Fruit fly (Drosophila melanogaster) whole organism, embryonic: ENCODE data around the gene hiro.

Source experiments
- Awh ChIP-seq: fragments of 200-800 bp; sonication (Bioruptor generic); IDR thresholded peaks from 2 replicates; pipeline ENCODE4, ENCODE4 v1.3.6; 2022; ENCODE audit warnings: missing biosample characterization, missing genetic modification characterization
- CG1024 ChIP-seq: fragments of 200-800 bp; sonication (Bioruptor generic); IDR thresholded peaks from 2 replicates; pipeline ENCODE4 v1.3.6; 2022; ENCODE audit warnings: missing biosample characterization, missing genetic modification characterization
- CG10366 ChIP-seq: fragments of 200-800 bp; sonication (Bioruptor generic); IDR thresholded peaks from 2 replicates; pipeline ENCODE4 v1.3.6; 2022; ENCODE audit warnings: missing biosample characterization, missing genetic modification characterization
- CG10543 ChIP-seq: fragments of 200-800 bp; sonication (Bioruptor generic); optimal IDR thresholded peaks from 3 replicates; lab custom pipeline; 2017; ENCODE audit warnings: missing biosample characterization, mild to moderate bottlenecking, missing genetic modification characterization, moderate library complexity
- CG11560 ChIP-seq: fragments of 200-800 bp; sonication (Bioruptor generic); IDR thresholded peaks from 3 replicates; pipeline ENCODE4 v1.3.6; 2022; ENCODE audit warnings: missing biosample characterization, missing genetic modification characterization
- CG12659 ChIP-seq: fragments of 200-800 bp; sonication (Bioruptor generic); optimal IDR thresholded peaks from 3 replicates; lab custom pipeline; 2017; ENCODE audit warnings: mild to moderate bottlenecking, missing biosample characterization, missing genetic modification reagents, missing genetic modification characterization
- CG12769 ChIP-seq: fragments of 200-800 bp; sonication (Bioruptor generic); optimal IDR thresholded peaks from 2 replicates; lab custom pipeline; 2019; ENCODE audit warnings: missing biosample characterization, mild to moderate bottlenecking, missing genetic modification characterization, moderate library complexity
- CG13287 ChIP-seq: fragments of 200-800 bp; sonication (Bioruptor generic); IDR thresholded peaks from 2 replicates; pipeline ENCODE4 v1.3.6; 2022; ENCODE audit warnings: missing biosample characterization, missing genetic modification characterization; ENCODE audit not compliant: partially characterized antibody
- CG1792 ChIP-seq: fragments of 200-800 bp; sonication (Bioruptor generic); optimal IDR thresholded peaks from 2 replicates; lab custom pipeline; 2016; ENCODE audit warnings: missing biosample characterization, missing genetic modification characterization
- CG18011 ChIP-seq: fragments of 200-800 bp; sonication (Bioruptor generic); optimal IDR thresholded peaks from 2 replicates; lab custom pipeline; 2017; ENCODE audit warnings: missing biosample characterization, missing genetic modification characterization, mild to moderate bottlenecking, moderate library complexity, missing genotype
- CG1832 ChIP-seq: fragments of 200-800 bp; sonication (Bioruptor generic); optimal IDR thresholded peaks from 2 replicates; lab custom pipeline; 2017; ENCODE audit warnings: missing biosample characterization, mild to moderate bottlenecking, missing genetic modification characterization, inconsistent platforms
- CG18764 ChIP-seq: fragments of 200-800 bp; sonication (Bioruptor generic); optimal IDR thresholded peaks from 3 replicates; lab custom pipeline; 2016; ENCODE audit warnings: missing biosample characterization, missing genetic modification characterization
- CG2116 ChIP-seq: fragments of 200-800 bp; sonication (Bioruptor generic); optimal IDR thresholded peaks from 3 replicates; lab custom pipeline; 2018; ENCODE audit warnings: missing biosample characterization, mild to moderate bottlenecking, missing genetic modification characterization
- CG30403 ChIP-seq: fragments of 200-800 bp; sonication (Bioruptor generic); optimal IDR thresholded peaks from 3 replicates; lab custom pipeline; 2016; ENCODE audit warnings: missing biosample characterization, missing genetic modification characterization
- CG31441 ChIP-seq: fragments of 200-800 bp; sonication (Bioruptor generic); IDR thresholded peaks from 2 replicates; pipeline ENCODE4 v1.3.6; 2022; ENCODE audit warnings: missing biosample characterization, missing genetic modification characterization
- CG32767 ChIP-seq: fragments of 200-800 bp; sonication (Bioruptor generic); IDR thresholded peaks from 2 replicates; pipeline ENCODE4 v1.3.6; 2022; ENCODE audit warnings: missing biosample characterization, missing genetic modification characterization
- CG4282 ChIP-seq: fragments of 200-800 bp; sonication (Bioruptor generic); optimal IDR thresholded peaks from 2 replicates; lab custom pipeline; 2016; ENCODE audit warnings: missing biosample characterization, missing genetic modification characterization
- CG4404 ChIP-seq: fragments of 200-800 bp; sonication (Bioruptor generic); IDR thresholded peaks from 2 replicates; pipeline ENCODE4 v1.3.6; 2022; ENCODE audit warnings: missing biosample characterization, missing genetic modification characterization
- CG6272 ChIP-seq: fragments of 200-800 bp; sonication (Bioruptor generic); IDR thresholded peaks from 2 replicates; pipeline ENCODE4 v1.3.6; 2022; ENCODE audit warnings: missing biosample characterization, missing genetic modification characterization
- CG6765 ChIP-seq: fragments of 200-800 bp; sonication (Bioruptor generic); optimal IDR thresholded peaks from 3 replicates; lab custom pipeline; 2017; ENCODE audit warnings: missing biosample characterization, mild to moderate bottlenecking, missing genetic modification characterization
- CG9817 ChIP-seq: fragments of 200-800 bp; sonication (Bioruptor generic); optimal IDR thresholded peaks from 2 replicates; lab custom pipeline; 2018; ENCODE audit warnings: missing biosample characterization, mild to moderate bottlenecking, missing genetic modification characterization, moderate library complexity
- D19A ChIP-seq: fragments of 200-800 bp; optimal IDR thresholded peaks from 3 replicates; lab custom pipeline; 2019; ENCODE audit warnings: missing biosample characterization, mild to moderate bottlenecking, missing genetic modification characterization, moderate library complexity
- Dbx ChIP-seq: fragments of 200-800 bp; sonication (Bioruptor generic); IDR thresholded peaks from 3 replicates; pipeline ENCODE4 v1.3.6; 2022; ENCODE audit warnings: missing biosample characterization, missing genetic modification characterization
- Fer2 ChIP-seq: fragments of 200-800 bp; sonication (Bioruptor generic); optimal IDR thresholded peaks from 2 replicates; lab custom pipeline; 2018; ENCODE audit warnings: missing biosample characterization, mild to moderate bottlenecking, missing genetic modification characterization, moderate library complexity
- Hey ChIP-seq: fragments of 200-800 bp; sonication (Bioruptor generic); optimal IDR thresholded peaks from 3 replicates; lab custom pipeline; 2018; ENCODE audit warnings: missing biosample characterization, mild to moderate bottlenecking, missing genetic modification characterization
- Mes4 ChIP-seq: fragments of 200-800 bp; sonication (Bioruptor generic); optimal IDR thresholded peaks from 2 replicates; lab custom pipeline; 2016; ENCODE audit warnings: missing biosample characterization, missing genetic modification characterization
- NFAT ChIP-seq: fragments of 200-800 bp; sonication (Bioruptor generic); IDR thresholded peaks from 2 replicates; pipeline ENCODE4 v1.3.6; 2022; ENCODE audit warnings: missing biosample characterization, missing genetic modification characterization
- Oaz ChIP-seq: fragments of 200-800 bp; sonication (Bioruptor generic); IDR thresholded peaks from 2 replicates; pipeline ENCODE4 v1.3.6; 2022; ENCODE audit warnings: missing biosample characterization, missing genetic modification characterization
- Sin3A ChIP-seq: fragments of >200 bp; optimal IDR thresholded peaks from 2 replicates; lab custom pipeline; 2018
- Trl ChIP-seq, 3 experiments: fragments of >200 bp in 2 of 3; fragments of 200-800 bp in 1 of 3; sonication (Bioruptor generic) in 1 of 3; optimal IDR thresholded peaks; 2 replicates in 1 of 3; 3 replicates in 2 of 3; lab custom pipeline; 2016 to 2017; ENCODE audit warnings: missing biosample characterization in 1 of 3, missing genetic modification characterization in 1 of 3
- Xbp1 ChIP-seq: fragments of 200-800 bp; sonication (Bioruptor generic); optimal IDR thresholded peaks from 3 replicates; lab custom pipeline; 2016; ENCODE audit warnings: missing biosample characterization, mild to moderate bottlenecking, missing genetic modification characterization
- ase ChIP-seq: fragments of 200-800 bp; sonication (Bioruptor generic); IDR thresholded peaks from 3 replicates; pipeline ENCODE4 v1.3.6; 2022; ENCODE audit warnings: missing biosample characterization, missing genetic modification characterization
- az2 ChIP-seq: fragments of 200-800 bp; sonication (Bioruptor generic); optimal IDR thresholded peaks from 3 replicates; lab custom pipeline; 2016; ENCODE audit warnings: missing biosample characterization, missing genetic modification characterization
- danr ChIP-seq: fragments of 200-800 bp; sonication (Bioruptor generic); IDR thresholded peaks from 2 replicates; pipeline ENCODE4 v1.3.6; 2022; ENCODE audit warnings: missing biosample characterization, missing genetic modification characterization
- dati ChIP-seq: fragments of 200-800 bp; sonication (Bioruptor generic); IDR thresholded peaks from 2 replicates; pipeline ENCODE4 v1.3.6; 2022; ENCODE audit warnings: missing biosample characterization, missing genetic modification characterization
- disco-r ChIP-seq: fragments of 200-800 bp; sonication (Bioruptor generic); optimal IDR thresholded peaks from 2 replicates; lab custom pipeline; 2016; ENCODE audit warnings: missing biosample characterization, missing genetic modification characterization
- dm ChIP-seq: fragments of 200-800 bp; sonication (Bioruptor generic); optimal IDR thresholded peaks from 3 replicates; lab custom pipeline; 2016; ENCODE audit warnings: missing biosample characterization, missing genetic modification characterization
- dysf ChIP-seq: fragments of 200-800 bp; sonication (Bioruptor generic); IDR thresholded peaks from 3 replicates; pipeline ENCODE4 v1.3.6; 2022; ENCODE audit warnings: missing biosample characterization, missing genetic modification characterization
- fru ChIP-seq: fragments of >200 bp; optimal IDR thresholded peaks from 2 replicates; lab custom pipeline; 2017
- gcm ChIP-seq: fragments of 200-800 bp; sonication (Bioruptor generic); optimal IDR thresholded peaks from 2 replicates; lab custom pipeline; 2019; ENCODE audit warnings: missing biosample characterization, mild to moderate bottlenecking, missing genetic modification characterization, moderate library complexity
- gro ChIP-seq: fragments of 200-800 bp; sonication (Bioruptor generic); optimal IDR thresholded peaks from 2 replicates; lab custom pipeline; 2016; ENCODE audit warnings: missing biosample characterization, missing genetic modification characterization
- h ChIP-seq: fragments of >200 bp; optimal IDR thresholded peaks from 2 replicates; lab custom pipeline; 2017
- hbn ChIP-seq: fragments of 200-800 bp; sonication (Bioruptor generic); IDR thresholded peaks from 2 replicates; pipeline ENCODE4 v1.3.6; 2022; ENCODE audit warnings: missing biosample characterization, missing genetic modification characterization; ENCODE audit not compliant: partially characterized antibody
- lmd ChIP-seq: fragments of 200-800 bp; sonication (Bioruptor generic); IDR thresholded peaks from 2 replicates; pipeline ENCODE4 v1.3.6; 2022; ENCODE audit warnings: missing biosample characterization, missing genetic modification characterization
- lola ChIP-seq, 3 experiments: fragments of >200 bp in 2 of 3; fragments of 200-800 bp in 1 of 3; sonication (Bioruptor generic) in 1 of 3; optimal IDR thresholded peaks; 2 replicates each; lab custom pipeline; 2017 to 2019; ENCODE audit warnings: missing biosample characterization in 3 of 3, missing genetic modification characterization in 3 of 3, mild to moderate bottlenecking in 1 of 3, moderate library complexity in 1 of 3
- maf-S ChIP-seq: fragments of 200-800 bp; sonication (Bioruptor generic); optimal IDR thresholded peaks from 2 replicates; lab custom pipeline; 2016; ENCODE audit warnings: missing biosample characterization, missing genetic modification characterization
- nau ChIP-seq: fragments of 200-800 bp; sonication (Bioruptor generic); optimal IDR thresholded peaks from 3 replicates; lab custom pipeline; 2017; ENCODE audit warnings: missing biosample characterization, mild to moderate bottlenecking, missing genetic modification characterization, missing genetic modification reagents
- otp ChIP-seq: fragments of 200-800 bp; sonication (Bioruptor generic); IDR thresholded peaks from 3 replicates; pipeline ENCODE4, ENCODE4 v1.3.6; 2022; ENCODE audit warnings: missing biosample characterization, missing genetic modification characterization
- trh ChIP-seq: fragments of 200-800 bp; sonication (Bioruptor generic); optimal IDR thresholded peaks from 2 replicates; lab custom pipeline; 2016; ENCODE audit warnings: missing biosample characterization, missing genetic modification characterization
- zf30C ChIP-seq: fragments of 200-800 bp; sonication (Bioruptor generic); optimal IDR thresholded peaks from 3 replicates; lab custom pipeline; 2018; ENCODE audit warnings: missing biosample characterization, mild to moderate bottlenecking, missing genetic modification characterization

hiro gene

dm6 chr3L:711839-712553 is 24.2 kb upstream of the hiro start, which contains the start of gene CG13896 (continued):
- TF ChIP-seq CG9817 (peak; percentile 93), CG30403 (GFP tag; lab: Kevin White, UChicago) (peak; percentile 95), zf30C (peak; percentile 96), h (lab: Kevin White, UChicago) (no peak), disco-r (GFP tag; lab: Kevin White, UChicago) (peak; percentile 50), az2 (peak; percentile 94), CG2116 (GFP tag; lab: Kevin White, UChicago) (peak; percentile 82), trh (GFP tag; lab: Kevin White, UChicago) (peak; percentile 85), Trl (optimal IDR thresholded peaks at IDR 0.05; lab: Kevin White, UChicago) (no peak), Trl (GFP tag; optimal IDR thresholded peaks at IDR 0.05; lab: Kevin White, UChicago) (peak; percentile 95), CG11560 (peak; percentile 78; the same call in 2 of the 3 replicates), maf-S (GFP tag; lab: Kevin White, UChicago) (peak; percentile 91), dati (GFP tag; lab: Robert Waterston, UW) (peak; percentile 68), CG13287 (peak; percentile 73), CG12769 (tag; lab: Kevin White, UChicago) (peak; percentile 88), Oaz (peak; percentile 77), ase (peak; percentile 90), Dbx (GFP tag; lab: Robert Waterston, UW) (peak; percentile 88), hbn (GFP tag; lab: Robert Waterston, UW) (peak; percentile 74), CG18764 (peak; percentile 83), CG4404 (GFP tag; lab: Robert Waterston, UW) (peak; percentile 64), CG10366 (GFP tag; lab: Robert Waterston, UW) (peak; percentile 83), gcm (GFP tag; lab: Kevin White, UChicago) (peak; percentile 87), Sin3A (lab: Kevin White, UChicago) (no peak), nau (peak; percentile 42), Fer2 (tag; lab: Kevin White, UChicago) (peak; percentile 52), Mes4 (peak; percentile 85), CG6765 (GFP tag; lab: Kevin White, UChicago) (peak; percentile 70), CG12659 (GFP tag; lab: Kevin White, UChicago) (peak; percentile 87), CG18011 (GFP tag; lab: Kevin White, UChicago) (peak; percentile 44), lmd (GFP tag; lab: Robert Waterston, UW) (peak; percentile 86), dysf (GFP tag; lab: Robert Waterston, UW) (peak; percentile 87), lola (GFP tag; optimal IDR thresholded peaks at IDR 0.05; lab: Kevin White, UChicago) (peak in 1 of 3 experiments; percentile 49), Xbp1 (GFP tag; lab: Kevin White, UChicago) (peak; percentile 97), CG1792 (peak; percentile 78), CG32767 (peak; percentile 52; the same call in 1 of the 2 replicates), CG4282 (GFP tag; lab: Kevin White, UChicago) (peak; percentile 83), CG10543 (GFP tag; lab: Kevin White, UChicago) (peak; percentile 41), dm (GFP tag; lab: Kevin White, UChicago) (peak; percentile 74), Awh (GFP tag; lab: Robert Waterston, UW) (peak; percentile 86), otp (peak; percentile 81; the same call in 2 of the 3 replicates), CG1832 (no peak), fru (lab: Kevin White, UChicago) (no peak), danr (GFP tag; lab: Robert Waterston, UW) (peak; percentile 62; the same call in 1 of the 2 replicates), D19A (tag; lab: Kevin White, UChicago) (peak; percentile 73), gro (peak; percentile 84), CG31441 (GFP tag; lab: Robert Waterston, UW) (peak; percentile 83), Hey (tag; lab: Kevin White, UChicago) (peak; percentile 36), NFAT (GFP tag; lab: Robert Waterston, UW) (peak; percentile 96), CG6272 (GFP tag; lab: Robert Waterston, UW) (peak; percentile 79), CG1024 (peak; percentile 77)
